Fruit fly (Drosophila melanogaster) whole organism, embryonic: ENCODE data around the gene TbCMF46.

ENCODE experiments used
- Adf1 ChIP-seq: fragments of 200-800 bp; sonication (Bioruptor generic); IDR thresholded peaks from 2 replicates; pipeline ENCODE4 v1.3.6; 2022; ENCODE audit warnings: missing biosample characterization, missing genetic modification characterization
- Aef1 ChIP-seq: fragments of 200-800 bp; sonication (Bioruptor generic); IDR thresholded peaks from 3 replicates; pipeline ENCODE4 v1.3.6; 2022; ENCODE audit warnings: missing biosample characterization, missing genetic modification characterization
- Awh ChIP-seq: fragments of 200-800 bp; sonication (Bioruptor generic); IDR thresholded peaks from 2 replicates; pipeline ENCODE4, ENCODE4 v1.3.6; 2022; ENCODE audit warnings: missing biosample characterization, missing genetic modification characterization
- B-H2 ChIP-seq: fragments of 200-800 bp; sonication (Bioruptor generic); optimal IDR thresholded peaks from 2 replicates; lab custom pipeline; 2018; ENCODE audit warnings: missing biosample characterization, mild to moderate bottlenecking, missing genetic modification characterization
- BtbVII ChIP-seq: fragments of 200-800 bp; sonication (Bioruptor generic); optimal IDR thresholded peaks from 3 replicates; lab custom pipeline; 2017; ENCODE audit warnings: missing biosample characterization, mild to moderate bottlenecking, missing genetic modification characterization
- CG11560 ChIP-seq: fragments of 200-800 bp; sonication (Bioruptor generic); IDR thresholded peaks from 3 replicates; pipeline ENCODE4 v1.3.6; 2022; ENCODE audit warnings: missing biosample characterization, missing genetic modification characterization
- CG12104 ChIP-seq: fragments of 200-800 bp; sonication (Bioruptor generic); optimal IDR thresholded peaks from 3 replicates; lab custom pipeline; 2016; ENCODE audit warnings: missing biosample characterization, missing genetic modification characterization
- CG12659 ChIP-seq: fragments of 200-800 bp; sonication (Bioruptor generic); optimal IDR thresholded peaks from 3 replicates; lab custom pipeline; 2017; ENCODE audit warnings: mild to moderate bottlenecking, missing biosample characterization, missing genetic modification reagents, missing genetic modification characterization
- CG16863 ChIP-seq: fragments of 200-800 bp; sonication (Bioruptor generic); optimal IDR thresholded peaks from 3 replicates; lab custom pipeline; 2016; ENCODE audit warnings: missing biosample characterization, missing genetic modification characterization
- CG17361 ChIP-seq: fragments of 200-800 bp; sonication (Bioruptor generic); IDR thresholded peaks from 3 replicates; pipeline ENCODE4 v1.3.6; 2022; ENCODE audit warnings: missing biosample characterization, missing genetic modification characterization
- CG1792 ChIP-seq: fragments of 200-800 bp; sonication (Bioruptor generic); optimal IDR thresholded peaks from 2 replicates; lab custom pipeline; 2016; ENCODE audit warnings: missing biosample characterization, missing genetic modification characterization
- CG30431 ChIP-seq: fragments of 200-800 bp; sonication (Bioruptor generic); optimal IDR thresholded peaks from 2 replicates; lab custom pipeline; 2017; ENCODE audit warnings: missing biosample characterization, missing genetic modification characterization
- CG31388 ChIP-seq: fragments of 200-800 bp; sonication (Bioruptor generic); optimal IDR thresholded peaks from 2 replicates; lab custom pipeline; 2016; ENCODE audit warnings: missing biosample characterization, missing genetic modification characterization
- CG3281 ChIP-seq: fragments of 200-800 bp; sonication (Bioruptor generic); optimal IDR thresholded peaks from 3 replicates; lab custom pipeline; 2017; ENCODE audit warnings: missing biosample characterization, mild to moderate bottlenecking, missing genetic modification characterization
- CG42726 ChIP-seq: fragments of 200-800 bp; sonication (Bioruptor generic); IDR thresholded peaks from 2 replicates; pipeline ENCODE4 v1.3.6; 2022; ENCODE audit warnings: missing biosample characterization, missing genetic modification characterization; ENCODE audit not compliant: partially characterized antibody
- CG4360 ChIP-seq: fragments of 200-800 bp; sonication (Bioruptor generic); IDR thresholded peaks from 2 replicates; pipeline ENCODE4 v1.3.6; 2022; ENCODE audit warnings: missing biosample characterization, missing genetic modification characterization
- CG6175 ChIP-seq: fragments of 200-800 bp; sonication (Bioruptor generic); IDR thresholded peaks from 3 replicates; pipeline ENCODE4 v1.3.6; 2022; ENCODE audit warnings: missing biosample characterization, missing genetic modification characterization
- CG6689 ChIP-seq: fragments of 200-800 bp; sonication (Bioruptor generic); IDR thresholded peaks from 2 replicates; pipeline ENCODE4 v1.3.6; 2022; ENCODE audit warnings: missing biosample characterization, missing genetic modification characterization
- CG8944 ChIP-seq: fragments of 200-800 bp; sonication (Bioruptor generic); optimal IDR thresholded peaks from 3 replicates; lab custom pipeline; 2016; ENCODE audit warnings: missing biosample characterization, missing genetic modification characterization
- E2f1 ChIP-seq: fragments of 200-800 bp; sonication (Bioruptor generic); IDR thresholded peaks from 2 replicates; pipeline ENCODE4 v1.3.6; 2022; ENCODE audit warnings: missing biosample characterization, missing genetic modification characterization
- Fer3 ChIP-seq: fragments of 200-800 bp; sonication (Bioruptor generic); optimal IDR thresholded peaks from 2 replicates; lab custom pipeline; 2018; ENCODE audit warnings: missing biosample characterization, mild to moderate bottlenecking, missing genetic modification characterization, moderate library complexity
- HLHmδ ChIP-seq: fragments of 200-800 bp; sonication (Bioruptor generic); optimal IDR thresholded peaks from 2 replicates; lab custom pipeline; 2018; ENCODE audit warnings: missing biosample characterization, mild to moderate bottlenecking, missing genetic modification characterization, moderate library complexity
- Mes4 ChIP-seq: fragments of 200-800 bp; sonication (Bioruptor generic); optimal IDR thresholded peaks from 2 replicates; lab custom pipeline; 2016; ENCODE audit warnings: missing biosample characterization, missing genetic modification characterization
- Nf-YA ChIP-seq: fragments of 200-800 bp; sonication (Bioruptor generic); IDR thresholded peaks from 2 replicates; pipeline ENCODE4 v1.3.6; 2022; ENCODE audit warnings: missing biosample characterization, missing genetic modification characterization
- Nf-YC ChIP-seq: fragments of 200-800 bp; optimal IDR thresholded peaks from 3 replicates; lab custom pipeline; 2019; ENCODE audit warnings: missing biosample characterization, mild to moderate bottlenecking, missing genetic modification characterization, moderate library complexity
- Poxn ChIP-seq: fragments of 200-800 bp; sonication (Bioruptor generic); IDR thresholded peaks from 2 replicates; pipeline ENCODE4 v1.3.6; 2022; ENCODE audit warnings: missing biosample characterization, missing genetic modification characterization
- Ravus ChIP-seq: fragments of 200-800 bp; sonication (Bioruptor generic); IDR thresholded peaks from 2 replicates; pipeline ENCODE4 v1.3.6; 2022; ENCODE audit warnings: missing biosample characterization, missing genetic modification characterization
- Spps ChIP-seq: fragments of 200-800 bp; sonication (Bioruptor generic); optimal IDR thresholded peaks from 2 replicates; lab custom pipeline; 2018; ENCODE audit warnings: missing biosample characterization, mild to moderate bottlenecking, missing genetic modification characterization
- Ssrp ChIP-seq: fragments of 200-800 bp; sonication (Bioruptor generic); optimal IDR thresholded peaks from 2 replicates; lab custom pipeline; 2018; ENCODE audit warnings: missing biosample characterization, mild to moderate bottlenecking, missing genetic modification characterization, moderate library complexity
- Vsx1 ChIP-seq: fragments of 200-800 bp; sonication (Bioruptor generic); optimal IDR thresholded peaks from 2 replicates; lab custom pipeline; 2017; ENCODE audit warnings: missing biosample characterization, mild to moderate bottlenecking, missing genetic modification characterization, missing genetic modification reagents
- bsh ChIP-seq, 2 experiments: fragments of 200-800 bp; sonication (Bioruptor generic); optimal IDR thresholded peaks; 2 replicates each; lab custom pipeline; 2017 to 2018; ENCODE audit warnings: mild to moderate bottlenecking in 2 of 2, missing biosample characterization in 2 of 2, missing genetic modification characterization in 2 of 2, moderate library complexity in 1 of 2
- cad ChIP-seq: fragments of >200 bp; optimal IDR thresholded peaks from 2 replicates; lab custom pipeline; 2017; ENCODE audit warnings: missing biosample characterization, missing genetic modification characterization
- exex ChIP-seq: fragments of 200-800 bp; sonication (Bioruptor generic); optimal IDR thresholded peaks from 4 replicates; lab custom pipeline; 2018; ENCODE audit warnings: missing biosample characterization, mild to moderate bottlenecking, missing genetic modification characterization, moderate library complexity
- fd102C ChIP-seq: fragments of 200-800 bp; sonication (Bioruptor generic); optimal IDR thresholded peaks from 2 replicates; lab custom pipeline; 2018; ENCODE audit warnings: missing biosample characterization, mild to moderate bottlenecking, missing genetic modification characterization, moderate library complexity
- fd3F ChIP-seq: fragments of 200-800 bp; sonication (Bioruptor generic); optimal IDR thresholded peaks from 2 replicates; lab custom pipeline; 2018; ENCODE audit warnings: missing biosample characterization, mild to moderate bottlenecking, missing genetic modification characterization, moderate library complexity
- fd64A ChIP-seq: fragments of 200-800 bp; sonication (Bioruptor generic); optimal IDR thresholded peaks from 3 replicates; lab custom pipeline; 2018; ENCODE audit warnings: missing biosample characterization, mild to moderate bottlenecking, missing genetic modification characterization
- lilli ChIP-seq: fragments of 200-800 bp; sonication (Bioruptor generic); optimal IDR thresholded peaks from 3 replicates; lab custom pipeline; 2016; ENCODE audit warnings: missing biosample characterization, missing genetic modification characterization
- lmd ChIP-seq: fragments of 200-800 bp; sonication (Bioruptor generic); IDR thresholded peaks from 2 replicates; pipeline ENCODE4 v1.3.6; 2022; ENCODE audit warnings: missing biosample characterization, missing genetic modification characterization
- lola ChIP-seq, 3 experiments: fragments of >200 bp in 2 of 3; fragments of 200-800 bp in 1 of 3; sonication (Bioruptor generic) in 1 of 3; optimal IDR thresholded peaks; 2 replicates each; lab custom pipeline; 2017 to 2019; ENCODE audit warnings: missing biosample characterization in 3 of 3, missing genetic modification characterization in 3 of 3, mild to moderate bottlenecking in 1 of 3, moderate library complexity in 1 of 3
- lov ChIP-seq, 2 experiments: fragments of 200-800 bp in 1 of 2; fragments of >200 bp in 1 of 2; sonication (Bioruptor generic) in 1 of 2; IDR thresholded peaks in 1 of 2; optimal IDR thresholded peaks in 1 of 2; 2 replicates in 1 of 2; 3 replicates in 1 of 2; pipeline versions ENCODE4 v1.3.6 to Lab custom; 2017 to 2022; ENCODE audit warnings: missing biosample characterization in 1 of 2, missing genetic modification characterization in 1 of 2
- oc ChIP-seq: fragments of 200-800 bp; sonication (Bioruptor generic); optimal IDR thresholded peaks from 2 replicates; lab custom pipeline; 2018; ENCODE audit warnings: missing biosample characterization, mild to moderate bottlenecking, missing genetic modification characterization, moderate library complexity
- pho ChIP-seq: fragments of 200-800 bp; sonication (Bioruptor generic); optimal IDR thresholded peaks from 2 replicates; lab custom pipeline; 2016; ENCODE audit warnings: missing biosample characterization, missing genetic modification characterization
- phol ChIP-seq: fragments of 200-800 bp; sonication (Bioruptor generic); optimal IDR thresholded peaks from 3 replicates; lab custom pipeline; 2018; ENCODE audit warnings: missing biosample characterization, mild to moderate bottlenecking, missing genetic modification characterization, moderate library complexity
- pum ChIP-seq: fragments of 200-800 bp; sonication (Bioruptor generic); optimal IDR thresholded peaks from 2 replicates; lab custom pipeline; 2016; ENCODE audit warnings: missing biosample characterization, missing genetic modification characterization
- ro ChIP-seq: fragments of 200-800 bp; sonication (Bioruptor generic); IDR thresholded peaks from 2 replicates; pipeline ENCODE4 v1.3.6; 2022; ENCODE audit warnings: missing biosample characterization, missing genetic modification characterization
- sim ChIP-seq: fragments of 200-800 bp; sonication (Bioruptor generic); IDR thresholded peaks from 2 replicates; pipeline ENCODE4 v1.3.6; 2022; ENCODE audit warnings: missing biosample characterization, missing genetic modification characterization
- sqz ChIP-seq: fragments of 200-800 bp; sonication (Bioruptor generic); optimal IDR thresholded peaks from 3 replicates; lab custom pipeline; 2018; ENCODE audit warnings: missing biosample characterization, mild to moderate bottlenecking, missing genetic modification characterization
- sr ChIP-seq: fragments of 200-800 bp; sonication (Bioruptor generic); IDR thresholded peaks from 3 replicates; pipeline ENCODE4 v1.3.6; 2022; ENCODE audit warnings: missing biosample characterization, missing genetic modification characterization
- ttk ChIP-seq: fragments of 200-800 bp; sonication (Bioruptor generic); IDR thresholded peaks from 2 replicates; pipeline ENCODE4 v2.1.2; 2022; ENCODE audit warnings: missing biosample characterization, missing genetic modification characterization
- twi ChIP-seq: fragments of 200-800 bp; optimal IDR thresholded peaks from 2 replicates; lab custom pipeline; 2019; ENCODE audit warnings: missing biosample characterization, mild to moderate bottlenecking, missing genetic modification characterization, moderate library complexity
- wor ChIP-seq: fragments of 200-800 bp; sonication (Bioruptor generic); IDR thresholded peaks from 2 replicates; pipeline ENCODE4 v1.3.6; 2022; ENCODE audit warnings: missing biosample characterization, missing genetic modification characterization

The TbCMF46 gene

DNA sequence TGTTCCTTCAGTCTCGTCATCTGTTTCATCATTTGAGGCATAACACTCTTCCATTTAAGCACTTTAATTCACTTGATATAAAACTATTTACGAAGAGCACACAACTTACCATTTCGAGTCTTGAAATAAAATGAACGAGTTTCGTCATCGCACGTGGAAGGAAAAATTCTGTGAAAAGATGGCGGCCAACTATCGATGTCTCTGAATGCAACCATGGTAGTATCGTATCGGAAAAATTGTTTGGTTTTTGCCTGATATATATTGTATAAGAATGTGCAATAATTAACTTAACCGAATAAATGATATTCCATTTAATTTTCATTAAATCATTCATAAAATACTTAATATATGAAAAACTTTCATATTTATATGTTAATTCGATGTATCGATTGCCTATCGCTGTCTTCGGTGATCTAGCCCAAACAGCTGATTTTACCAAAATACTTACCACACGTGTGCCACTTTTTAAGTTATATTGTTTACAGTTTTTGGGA, 29.7 kb downstream of the TbCMF46 start, which contains the start of gene Bka (continued):
- peak in 1 of 2 experiments; percentile 56 for TF ChIP-seq bsh (GFP tag; optimal IDR thresholded peaks at IDR 0.05; lab: Kevin White, UChicago)
- TF ChIP-seq CG12104 (GFP tag; lab: Kevin White, UChicago), result no peak
- TF ChIP-seq CG16863 (GFP tag; lab: Kevin White, UChicago), result no peak
- TF ChIP-seq Ravus (GFP tag; lab: Robert Waterston, UW), result no peak
- peak; percentile 70 for TF ChIP-seq CG3281 (GFP tag; lab: Kevin White, UChicago)
- peak; percentile 81 for TF ChIP-seq B-H2 (GFP tag; lab: Kevin White, UChicago)
- TF ChIP-seq E2f1 (GFP tag; lab: Robert Waterston, UW), result no peak
- TF ChIP-seq CG42726 (GFP tag; lab: Robert Waterston, UW), result peak; percentile 88
- TF ChIP-seq Adf1 (GFP tag; lab: Robert Waterston, UW), result peak; percentile 10; the same call in 1 of the 2 replicates
- peak; percentile 71 for TF ChIP-seq twi
- TF ChIP-seq oc (tag; lab: Kevin White, UChicago), result peak; percentile 28
- TF ChIP-seq Spps, result peak; percentile 34
- TF ChIP-seq BtbVII, result peak; percentile 48
- peak; percentile 46 for TF ChIP-seq exex (tag; lab: Kevin White, UChicago)
- TF ChIP-seq phol, result peak; percentile 100
- TF ChIP-seq Ssrp (tag; lab: Kevin White, UChicago), result no peak
- TF ChIP-seq CG31388 (GFP tag; lab: Kevin White, UChicago), result no peak
- TF ChIP-seq pum (GFP tag; lab: Kevin White, UChicago), result no peak
- no peak for TF ChIP-seq CG30431 (GFP tag; lab: Kevin White, UChicago)
- peak; percentile 66; the same call in 2 of the 3 replicates for TF ChIP-seq CG17361 (GFP tag; lab: Robert Waterston, UW)
- no peak for TF ChIP-seq cad
- TF ChIP-seq Nf-YC, result peak; percentile 63
- TF ChIP-seq fd3F (GFP tag; lab: Kevin White, UChicago), result peak; percentile 21
- peak; percentile 44 for TF ChIP-seq lilli (GFP tag; lab: Kevin White, UChicago)
- no peak for TF ChIP-seq Nf-YA (GFP tag; lab: Robert Waterston, UW)
- TF ChIP-seq CG12659 (GFP tag; lab: Kevin White, UChicago), result peak; percentile 89
- no peak for TF ChIP-seq lov (optimal IDR thresholded peaks at IDR 0.05; lab: Kevin White, UChicago)
- no peak for TF ChIP-seq lov (GFP tag; IDR thresholded peaks at IDR 0.05; lab: Robert Waterston, UW)
- TF ChIP-seq Fer3 (tag; lab: Kevin White, UChicago), result peak; percentile 47
- TF ChIP-seq fd102C (GFP tag; lab: Kevin White, UChicago), result no peak
- no peak for TF ChIP-seq HLHmδ (GFP tag; lab: Kevin White, UChicago)
- TF ChIP-seq CG6175 (GFP tag; lab: Robert Waterston, UW), result no peak
- no peak for TF ChIP-seq CG8944 (GFP tag; lab: Kevin White, UChicago)
- no peak for TF ChIP-seq CG6689
- TF ChIP-seq pho, result peak; percentile 20
- TF ChIP-seq fd64A (GFP tag; lab: Kevin White, UChicago), result peak; percentile 18
- TF ChIP-seq sr (GFP tag; lab: Robert Waterston, UW), result no peak
- no peak for TF ChIP-seq Awh (GFP tag; lab: Robert Waterston, UW)
- no peak for TF ChIP-seq Aef1 (GFP tag; lab: Robert Waterston, UW)
- peak; percentile 72 for TF ChIP-seq Vsx1
- no peak for TF ChIP-seq ro
- TF ChIP-seq sqz (GFP tag; lab: Kevin White, UChicago), result no peak
- no peak for TF ChIP-seq CG1792 (GFP tag; lab: Kevin White, UChicago)
- TF ChIP-seq ttk (GFP tag; lab: Robert Waterston, UW), result no peak; the same call in 1 of the 2 replicates
- no peak for TF ChIP-seq sim (GFP tag; lab: Robert Waterston, UW)
- TF ChIP-seq wor (GFP tag; lab: Robert Waterston, UW), result no peak
- no peak for TF ChIP-seq Poxn
- TF ChIP-seq CG4360, result no peak
- no peak for TF ChIP-seq Mes4 (GFP tag; lab: Kevin White, UChicago)
- TF ChIP-seq lmd (GFP tag; lab: Robert Waterston, UW), result no peak
- TF ChIP-seq lola (GFP tag; optimal IDR thresholded peaks at IDR 0.05; lab: Kevin White, UChicago), result peak in 1 of 3 experiments; percentile 45
- TF ChIP-seq CG11560 (tag; lab: Robert Waterston, UW), result no peak
